Fruit fly (Drosophila melanogaster) whole organism, adult: ENCODE data around the gene CG42460.

ENCODE experiments used
- CG11617 ChIP-seq: fragments of 200-800 bp; sonication (Bioruptor generic); optimal IDR thresholded peaks from 2 replicates; lab custom pipeline; 2017; ENCODE audit warnings: mild to moderate bottlenecking, missing biosample characterization, missing genetic modification reagents, missing genetic modification characterization
- CG14711 ChIP-seq: fragments of 200-800 bp; sonication (Bioruptor generic); optimal IDR thresholded peaks from 2 replicates; lab custom pipeline; 2018; ENCODE audit warnings: missing biosample characterization, mild to moderate bottlenecking, missing genetic modification characterization, moderate library complexity
- CG1620 ChIP-seq: fragments of 200-800 bp; sonication (Bioruptor generic); optimal IDR thresholded peaks from 2 replicates; lab custom pipeline; 2016; ENCODE audit warnings: missing biosample characterization, missing genetic modification characterization
- CG33017 ChIP-seq: fragments of 200-800 bp; sonication (Bioruptor generic); optimal IDR thresholded peaks from 2 replicates; lab custom pipeline; 2018; ENCODE audit warnings: missing biosample characterization, mild to moderate bottlenecking, missing genetic modification characterization, moderate library complexity
- CG5204 ChIP-seq: fragments of 200-800 bp; sonication (Bioruptor generic); optimal IDR thresholded peaks from 2 replicates; lab custom pipeline; 2016; ENCODE audit warnings: missing biosample characterization, missing genetic modification characterization
- CG7045 ChIP-seq: fragments of 200-800 bp; sonication (Bioruptor generic); optimal IDR thresholded peaks from 2 replicates; lab custom pipeline; 2017; ENCODE audit warnings: missing biosample characterization, mild to moderate bottlenecking, missing genetic modification characterization
- CG7101 ChIP-seq: fragments of 200-800 bp; sonication (Bioruptor generic); optimal IDR thresholded peaks from 2 replicates; lab custom pipeline; 2018; ENCODE audit warnings: missing biosample characterization, mild to moderate bottlenecking, missing genetic modification characterization, moderate library complexity
- Clk ChIP-seq: fragments of 200-800 bp; sonication (Bioruptor generic); optimal IDR thresholded peaks from 2 replicates; lab custom pipeline; 2017; ENCODE audit warnings: missing biosample characterization, missing genetic modification characterization
- Crg-1 ChIP-seq: fragments of 200-800 bp; sonication (Bioruptor generic); optimal IDR thresholded peaks from 2 replicates; lab custom pipeline; 2016; ENCODE audit warnings: missing biosample characterization, missing genetic modification characterization
- Mnt ChIP-seq: fragments of 200-800 bp; sonication (Bioruptor generic); optimal IDR thresholded peaks from 2 replicates; lab custom pipeline; 2016; ENCODE audit warnings: missing biosample characterization, mild to moderate bottlenecking, missing genetic modification characterization
- bab1 ChIP-seq: fragments of 200-800 bp; sonication (Bioruptor generic); optimal IDR thresholded peaks from 3 replicates; lab custom pipeline; 2019; ENCODE audit warnings: missing biosample characterization, mild to moderate bottlenecking, missing genetic modification characterization, moderate library complexity
- cic ChIP-seq: fragments of 200-800 bp; sonication (Bioruptor generic); optimal IDR thresholded peaks from 2 replicates; lab custom pipeline; 2017; ENCODE audit warnings: missing biosample characterization, mild to moderate bottlenecking, missing genetic modification characterization, moderate library complexity
- cnc ChIP-seq, 2 experiments: fragments of >200 bp; optimal IDR thresholded peaks; 2 replicates each; lab custom pipeline; 2017
- ovo ChIP-seq: fragments of 200-800 bp; sonication (Bioruptor generic); optimal IDR thresholded peaks from 2 replicates; lab custom pipeline; 2016; ENCODE audit warnings: missing biosample characterization, missing genetic modification characterization
- pad ChIP-seq: fragments of 200-800 bp; sonication (Bioruptor generic); optimal IDR thresholded peaks from 3 replicates; lab custom pipeline; 2017; ENCODE audit warnings: missing biosample characterization, missing genetic modification characterization, mild to moderate bottlenecking, moderate library complexity, missing genetic modification reagents
- tj ChIP-seq: fragments of 200-800 bp; sonication (Bioruptor generic); optimal IDR thresholded peaks from 3 replicates; lab custom pipeline; 2017; ENCODE audit warnings: missing biosample characterization, mild to moderate bottlenecking, missing genetic modification characterization, moderate library complexity
- toe ChIP-seq: fragments of 200-800 bp; sonication (Bioruptor generic); optimal IDR thresholded peaks from 2 replicates; lab custom pipeline; 2016; ENCODE audit warnings: missing biosample characterization, missing genetic modification characterization

Gene CG42460

DNA sequence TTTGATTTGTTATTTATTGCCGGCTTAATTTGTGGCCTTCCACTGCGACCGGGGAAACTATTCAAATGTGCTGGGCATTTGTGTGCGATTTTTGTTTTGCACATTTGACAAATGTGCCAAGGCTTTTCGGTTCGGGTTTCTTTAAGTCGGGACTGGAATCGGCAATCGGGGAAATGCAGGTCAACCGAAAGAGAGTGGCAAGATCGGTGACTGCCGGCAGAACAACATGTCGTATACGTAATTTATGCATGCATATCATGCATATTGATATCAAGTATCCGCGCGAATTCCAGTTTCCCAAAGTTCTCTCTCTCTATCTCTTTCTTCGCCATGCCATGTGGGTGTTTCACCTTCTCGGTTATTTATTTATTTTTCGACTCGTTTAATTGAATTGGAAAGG is 45.9 kb downstream of the CG42460 start:
- TF ChIP-seq bab1 (GFP tag; lab: Kevin White, UChicago) (no peak), CG1620 (GFP tag; lab: Kevin White, UChicago) (no peak), CG33017 (tag; lab: Kevin White, UChicago) (no peak), Crg-1 (GFP tag; lab: Kevin White, UChicago) (no peak), cic (GFP tag; lab: Kevin White, UChicago) (no peak), CG7101 (tag; lab: Kevin White, UChicago) (no peak)

DNA sequence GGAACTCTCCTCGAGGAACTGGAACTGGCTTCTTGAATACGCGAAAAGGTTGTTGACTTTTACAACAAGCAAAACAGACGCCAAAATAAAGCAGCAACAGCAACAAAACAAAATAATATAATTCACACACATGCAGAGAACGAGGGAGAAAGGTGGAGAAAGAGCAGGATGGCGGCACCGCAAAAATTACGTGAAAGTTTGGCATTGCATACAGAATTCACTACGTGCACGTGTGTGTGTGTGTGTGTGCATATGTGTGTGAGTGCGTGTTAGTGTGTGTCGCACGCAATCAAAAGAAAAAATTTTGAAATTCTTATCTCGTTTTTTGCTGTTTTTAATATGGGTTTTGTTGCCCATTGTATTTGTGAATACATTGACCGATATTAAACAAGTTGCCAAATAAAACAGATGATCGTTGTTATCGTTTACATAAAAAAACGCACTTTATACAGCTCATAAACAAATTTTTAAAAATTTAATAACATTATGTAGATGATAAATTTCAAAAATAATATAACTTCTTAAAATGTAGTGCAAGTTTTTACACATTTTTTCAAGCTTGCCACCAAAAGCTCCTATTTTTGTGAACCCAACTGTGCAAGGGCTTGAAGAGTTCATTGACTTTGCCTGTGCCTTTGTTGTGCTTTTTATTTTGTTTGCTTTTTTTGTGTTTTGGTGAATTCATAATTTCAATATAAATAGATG is 46.9 kb downstream of the CG42460 start:
- TF ChIP-seq CG7045 (GFP tag; lab: Kevin White, UChicago) (no peak), CG14711 (no peak), CG11617 (GFP tag; lab: Kevin White, UChicago) (no peak)

DNA sequence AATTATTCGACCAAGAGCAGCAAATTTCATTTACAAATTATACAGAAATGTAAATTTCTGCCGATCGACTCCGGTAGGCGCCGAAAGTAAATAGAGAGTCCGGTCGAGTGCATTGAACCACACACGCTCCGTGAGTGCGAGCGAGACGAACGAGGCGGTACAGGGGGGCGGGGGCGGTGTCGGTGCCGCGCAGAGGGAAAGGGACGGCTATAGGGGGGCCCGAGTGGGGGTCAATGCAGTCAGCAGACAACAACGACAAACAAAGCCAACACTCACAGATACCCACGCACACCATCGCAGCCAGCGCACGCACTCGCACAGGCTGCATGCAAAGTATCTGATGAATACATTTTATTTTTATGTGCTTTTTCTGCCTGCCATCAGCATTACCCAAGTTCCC is 48.9 kb downstream of the CG42460 start:
- TF ChIP-seq Mnt (GFP tag; lab: Kevin White, UChicago) (no peak), CG11617 (GFP tag; lab: Kevin White, UChicago) (no peak), ovo (GFP tag; lab: Kevin White, UChicago) (no peak), Crg-1 (GFP tag; lab: Kevin White, UChicago) (no peak), CG33017 (tag; lab: Kevin White, UChicago) (no peak), CG14711 (no peak), cic (GFP tag; lab: Kevin White, UChicago) (no peak), toe (no peak), CG7101 (tag; lab: Kevin White, UChicago) (no peak), bab1 (GFP tag; lab: Kevin White, UChicago) (no peak)

dm6 chr2L:3338566-3339215 is 49.6 kb downstream of the CG42460 start:
- no peak for TF ChIP-seq cic (GFP tag; lab: Kevin White, UChicago)
- TF ChIP-seq CG1620 (GFP tag; lab: Kevin White, UChicago): no peak
- no peak for TF ChIP-seq Clk
- no peak for TF ChIP-seq CG7045 (GFP tag; lab: Kevin White, UChicago)
- TF ChIP-seq bab1 (GFP tag; lab: Kevin White, UChicago): no peak
- no peak for TF ChIP-seq ovo (GFP tag; lab: Kevin White, UChicago)
- TF ChIP-seq Mnt (GFP tag; lab: Kevin White, UChicago): no peak
- no peak for TF ChIP-seq CG5204
- TF ChIP-seq tj: no peak
- TF ChIP-seq cnc (optimal IDR thresholded peaks at IDR 0.05; lab: Kevin White, UChicago): no peak
- TF ChIP-seq Crg-1 (GFP tag; lab: Kevin White, UChicago): no peak
- TF ChIP-seq CG14711: no peak
- no peak for TF ChIP-seq CG33017 (tag; lab: Kevin White, UChicago)
- TF ChIP-seq pad: no peak
- no peak for TF ChIP-seq CG7101 (tag; lab: Kevin White, UChicago)
